Fruit fly (Drosophila melanogaster): Measurements from ENCODE around the gene CG7968.

DNA sequence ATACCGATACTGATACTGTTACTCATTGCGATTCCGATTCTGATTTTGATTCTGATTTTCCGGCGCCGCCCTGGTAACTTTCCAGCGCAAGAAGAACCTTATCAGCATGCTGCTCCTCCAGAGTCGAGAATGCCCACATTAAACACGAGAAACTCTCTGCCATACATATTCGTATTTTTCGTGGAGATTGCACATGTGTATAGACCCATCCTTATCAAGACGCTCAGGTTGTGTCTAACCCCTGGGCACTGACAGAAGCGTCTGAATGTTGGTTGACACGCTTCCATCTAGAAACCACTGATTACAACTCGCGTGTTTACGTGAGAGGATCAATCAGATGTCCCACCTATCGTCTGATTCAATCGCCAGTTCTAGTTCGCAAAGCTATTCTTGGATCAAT lies 44.0 kb upstream of the CG7968 start:
- TF ChIP-seq CG8478 (optimal IDR thresholded peaks at IDR 0.05) (no peak), Dll (optimal IDR thresholded peaks at IDR 0.05) (no peak), usp (GFP tag; optimal IDR thresholded peaks at IDR 0.05) (no peak)

All from whole organism.